Worm (Caenorhabditis elegans): Measurements from ENCODE around the gene hgrs-1.

hgrs-1 gene

ce11 chrIV:8221946-8222345 lies 16.1 kb upstream of the hgrs-1 start, which contains the start of gene gpx-6:
TSS of gene gpx-6 (plus strand) at chrIV:8222202.
- TF ChIP-seq klf-2 (GFP tag; conservative IDR thresholded peaks at IDR 0.05), result no peak
- no peak for TF ChIP-seq tab-1 (GFP tag; IDR thresholded peaks at IDR 0.05)
- TF ChIP-seq med-1 (GFP tag; optimal IDR thresholded peaks at IDR 0.05; ENCODE audit: insufficient read depth), result no peak
- no peak for TF ChIP-seq ref-1 (GFP tag; conservative IDR thresholded peaks at IDR 0.05)
- no peak for TF ChIP-seq T22C8.4 (GFP tag; IDR thresholded peaks at IDR 0.05)
- TF ChIP-seq ztf-29 (GFP tag; IDR thresholded peaks at IDR 0.05), result no peak
- no peak for TF ChIP-seq flt-1 (GFP tag; IDR thresholded peaks at IDR 0.05)
- no peak for TF ChIP-seq cog-1 (tag; optimal IDR thresholded peaks at IDR 0.05)
- no peak for TF ChIP-seq ztf-23 (GFP tag; IDR thresholded peaks at IDR 0.05)

- TF ChIP-seq klf-2 (GFP tag; conservative IDR thresholded peaks at IDR 0.05), result no peak
- no peak for TF ChIP-seq cog-1 (tag; optimal IDR thresholded peaks at IDR 0.05)
- no peak for TF ChIP-seq ref-1 (GFP tag; conservative IDR thresholded peaks at IDR 0.05)
- no peak for TF ChIP-seq ztf-29 (GFP tag; IDR thresholded peaks at IDR 0.05)
- TF ChIP-seq flt-1 (GFP tag; IDR thresholded peaks at IDR 0.05), result no peak
- no peak for TF ChIP-seq T22C8.4 (GFP tag; IDR thresholded peaks at IDR 0.05)
- TF ChIP-seq tab-1 (GFP tag; IDR thresholded peaks at IDR 0.05), result no peak
- no peak for TF ChIP-seq med-1 (GFP tag; optimal IDR thresholded peaks at IDR 0.05; ENCODE audit: insufficient read depth)
- TF ChIP-seq ztf-23 (GFP tag; IDR thresholded peaks at IDR 0.05), result no peak
Observed at ce11 chrIV:8219987-8220386, 14.1 kb upstream of the hgrs-1 start, which contains the start of gene ocr-2. TSS of gene ocr-2 (minus strand) at chrIV:8220087.

- TF ChIP-seq cog-1 (tag; optimal IDR thresholded peaks at IDR 0.05) (no peak), ztf-29 (GFP tag; IDR thresholded peaks at IDR 0.05) (no peak), ref-1 (GFP tag; conservative IDR thresholded peaks at IDR 0.05) (no peak), klf-2 (GFP tag; conservative IDR thresholded peaks at IDR 0.05) (no peak)
Observed at ce11 chrIV:8211747-8212146, 5.9 kb upstream of the hgrs-1 start, which contains the start of gene C07G1.7. TSS of gene C07G1.7 (minus strand) at chrIV:8211847.

ce11 chrIV:8210300-8210699 lies 4.5 kb upstream of the hgrs-1 start, which contains the start of gene C07G1.6:
TSS of gene C07G1.6 (minus strand) at chrIV:8210400.
- TF ChIP-seq ztf-23 (GFP tag; IDR thresholded peaks at IDR 0.05) (no peak), T22C8.4 (GFP tag; IDR thresholded peaks at IDR 0.05) (no peak), tab-1 (GFP tag; IDR thresholded peaks at IDR 0.05) (no peak), ref-1 (GFP tag; conservative IDR thresholded peaks at IDR 0.05) (no peak), cog-1 (tag; optimal IDR thresholded peaks at IDR 0.05) (no peak), med-1 (GFP tag; optimal IDR thresholded peaks at IDR 0.05; ENCODE audit: insufficient read depth) (no peak), flt-1 (GFP tag; IDR thresholded peaks at IDR 0.05) (no peak), ztf-29 (GFP tag; IDR thresholded peaks at IDR 0.05) (no peak)

- TF ChIP-seq klf-2 (GFP tag; conservative IDR thresholded peaks at IDR 0.05) (no peak), cog-1 (tag; optimal IDR thresholded peaks at IDR 0.05) (no peak), ref-1 (GFP tag; conservative IDR thresholded peaks at IDR 0.05) (no peak), med-1 (GFP tag; optimal IDR thresholded peaks at IDR 0.05; ENCODE audit: insufficient read depth) (no peak), tab-1 (GFP tag; IDR thresholded peaks at IDR 0.05) (no peak), T22C8.4 (GFP tag; IDR thresholded peaks at IDR 0.05) (no peak), ztf-29 (GFP tag; IDR thresholded peaks at IDR 0.05) (no peak), flt-1 (GFP tag; IDR thresholded peaks at IDR 0.05) (no peak), ztf-23 (GFP tag; IDR thresholded peaks at IDR 0.05) (no peak)
Observed at ce11 chrIV:8208855-8209254, 3.0 kb upstream of the hgrs-1 start.

ce11 chrIV:8206314-8206713 lies 466 bp upstream of the hgrs-1 start, which contains the start of gene svh-1:
TSS of gene svh-1 (plus strand) at chrIV:8206614.
- TF ChIP-seq T22C8.4 (GFP tag; IDR thresholded peaks at IDR 0.05) (no peak), flt-1 (GFP tag; IDR thresholded peaks at IDR 0.05) (no peak), tab-1 (GFP tag; IDR thresholded peaks at IDR 0.05) (no peak), klf-2 (GFP tag; conservative IDR thresholded peaks at IDR 0.05) (no peak)

- TF ChIP-seq flt-1 (GFP tag; IDR thresholded peaks at IDR 0.05), result no peak
- no peak for TF ChIP-seq klf-2 (GFP tag; conservative IDR thresholded peaks at IDR 0.05)
- no peak for TF ChIP-seq ztf-29 (GFP tag; IDR thresholded peaks at IDR 0.05)
- no peak for TF ChIP-seq ztf-23 (GFP tag; IDR thresholded peaks at IDR 0.05)
- TF ChIP-seq T22C8.4 (GFP tag; IDR thresholded peaks at IDR 0.05), result no peak
- TF ChIP-seq cog-1 (tag; optimal IDR thresholded peaks at IDR 0.05), result no peak
- no peak for TF ChIP-seq tab-1 (GFP tag; IDR thresholded peaks at IDR 0.05)
- TF ChIP-seq med-1 (GFP tag; optimal IDR thresholded peaks at IDR 0.05; ENCODE audit: insufficient read depth), result no peak
- TF ChIP-seq ref-1 (GFP tag; conservative IDR thresholded peaks at IDR 0.05), result no peak
Observed at ce11 chrIV:8203555-8203954, 2.3 kb downstream of the hgrs-1 start.

ce11 chrIV:8201133-8201532 lies 4.7 kb downstream of the hgrs-1 start, which contains the start of gene glrx-22:
TSS of gene glrx-22 (minus strand) at chrIV:8201233.
- no peak for TF ChIP-seq cog-1 (tag; optimal IDR thresholded peaks at IDR 0.05)
- no peak for TF ChIP-seq klf-2 (GFP tag; conservative IDR thresholded peaks at IDR 0.05)
- no peak for TF ChIP-seq T22C8.4 (GFP tag; IDR thresholded peaks at IDR 0.05)
- no peak for TF ChIP-seq tab-1 (GFP tag; IDR thresholded peaks at IDR 0.05)
- no peak for TF ChIP-seq ztf-29 (GFP tag; IDR thresholded peaks at IDR 0.05)
- TF ChIP-seq med-1 (GFP tag; optimal IDR thresholded peaks at IDR 0.05; ENCODE audit: insufficient read depth), result no peak
- TF ChIP-seq ref-1 (GFP tag; conservative IDR thresholded peaks at IDR 0.05), result no peak
- no peak for TF ChIP-seq ztf-23 (GFP tag; IDR thresholded peaks at IDR 0.05)
- TF ChIP-seq flt-1 (GFP tag; IDR thresholded peaks at IDR 0.05), result no peak

- no peak for TF ChIP-seq tab-1 (GFP tag; IDR thresholded peaks at IDR 0.05)
- TF ChIP-seq flt-1 (GFP tag; IDR thresholded peaks at IDR 0.05), result no peak
- no peak for TF ChIP-seq med-1 (GFP tag; optimal IDR thresholded peaks at IDR 0.05; ENCODE audit: insufficient read depth)
- TF ChIP-seq ref-1 (GFP tag; conservative IDR thresholded peaks at IDR 0.05), result no peak
- TF ChIP-seq cog-1 (tag; optimal IDR thresholded peaks at IDR 0.05), result no peak
- no peak for TF ChIP-seq ztf-29 (GFP tag; IDR thresholded peaks at IDR 0.05)
- no peak for TF ChIP-seq klf-2 (GFP tag; conservative IDR thresholded peaks at IDR 0.05)
- TF ChIP-seq ztf-23 (GFP tag; IDR thresholded peaks at IDR 0.05), result no peak
- no peak for TF ChIP-seq T22C8.4 (GFP tag; IDR thresholded peaks at IDR 0.05)
Observed at ce11 chrIV:8199824-8200223, 6.0 kb downstream of the hgrs-1 start.

ce11 chrIV:8199274-8199673 lies 6.6 kb downstream of the hgrs-1 start:
- TF ChIP-seq klf-2 (GFP tag; conservative IDR thresholded peaks at IDR 0.05) (no peak), cog-1 (tag; optimal IDR thresholded peaks at IDR 0.05) (no peak), med-1 (GFP tag; optimal IDR thresholded peaks at IDR 0.05; ENCODE audit: insufficient read depth) (no peak), ztf-29 (GFP tag; IDR thresholded peaks at IDR 0.05) (no peak)
